Fruit fly (Drosophila melanogaster): Measurements from ENCODE around the gene Ndf.

Gene Ndf

DNA sequence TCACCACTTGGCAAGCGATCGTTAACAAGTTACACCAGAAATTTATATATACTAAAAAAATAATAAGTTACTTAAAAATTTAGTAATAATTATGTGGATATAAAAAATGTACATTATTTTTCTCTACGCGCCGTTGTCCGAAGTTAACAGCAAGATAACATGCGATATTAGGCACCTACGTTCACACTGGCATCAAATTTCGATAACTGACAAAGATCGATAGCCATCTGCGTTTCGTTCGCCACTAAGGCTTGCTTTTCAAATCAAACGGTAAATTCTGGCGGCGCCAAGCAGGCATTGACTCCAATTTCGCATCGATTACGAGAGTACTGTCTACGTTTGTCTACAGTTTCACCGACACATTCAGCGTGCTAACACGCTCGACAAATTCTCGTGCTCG lies 53.1 kb downstream of the Ndf start, which contains the start of gene Pen (continued):
- no peak for TF ChIP-seq CG12155 (GFP tag; optimal IDR thresholded peaks at IDR 0.05)
- TF ChIP-seq Optix (GFP tag; IDR thresholded peaks at IDR 0.05): no peak
- TF ChIP-seq zf30C (GFP tag; optimal IDR thresholded peaks at IDR 0.05): no peak
- no peak for TF ChIP-seq her (GFP tag; optimal IDR thresholded peaks at IDR 0.05)
- TF ChIP-seq CkIIα-i1 (GFP tag; IDR thresholded peaks at IDR 0.05): no peak
- no peak for TF ChIP-seq CG11247 (GFP tag; IDR thresholded peaks at IDR 0.05)
- no peak for TF ChIP-seq CG11696 (GFP tag; IDR thresholded peaks at IDR 0.05)
- no peak for TF ChIP-seq lab (GFP tag; optimal IDR thresholded peaks at IDR 0.05)
- TF ChIP-seq croc (GFP tag; conservative IDR thresholded peaks at IDR 0.05): no peak
- no peak for TF ChIP-seq ranshi (GFP tag; IDR thresholded peaks at IDR 0.05)
- TF ChIP-seq ken (GFP tag; IDR thresholded peaks at IDR 0.05): no peak
- TF ChIP-seq dysf (GFP tag; IDR thresholded peaks at IDR 0.05): no peak
- no peak for TF ChIP-seq CG11504 (tag; optimal IDR thresholded peaks at IDR 0.05)
- TF ChIP-seq mirr (GFP tag; optimal IDR thresholded peaks at IDR 0.05): no peak
- TF ChIP-seq CG6254 (GFP tag; optimal IDR thresholded peaks at IDR 0.05): no peak
- TF ChIP-seq CG10267 (tag; optimal IDR thresholded peaks at IDR 0.05): peak; percentile 24
- no peak for TF ChIP-seq CG31224 (GFP tag; IDR thresholded peaks at IDR 0.05)
- TF ChIP-seq CG32767 (GFP tag; IDR thresholded peaks at IDR 0.05): no peak
- TF ChIP-seq CG10462 (GFP tag; optimal IDR thresholded peaks at IDR 0.05): no peak
- peak; percentile 85 for TF ChIP-seq BEAF-32 (GFP tag; optimal IDR thresholded peaks at IDR 0.05)
- TF ChIP-seq eve (GFP tag; optimal IDR thresholded peaks at IDR 0.05): no peak
- TF ChIP-seq D19B (GFP tag; optimal IDR thresholded peaks at IDR 0.05): no peak
- TF ChIP-seq Pdp1 (GFP tag; optimal IDR thresholded peaks at IDR 0.05): no peak
- no peak for TF ChIP-seq yki (optimal IDR thresholded peaks at IDR 0.05)
- no peak for TF ChIP-seq Tbp (GFP tag; optimal IDR thresholded peaks at IDR 0.05)
- no peak for TF ChIP-seq twi (tag; optimal IDR thresholded peaks at IDR 0.05)
- TF ChIP-seq CG12299 (tag; optimal IDR thresholded peaks at IDR 0.05): no peak
- no peak for TF ChIP-seq CG12236 (GFP tag; optimal IDR thresholded peaks at IDR 0.05)
- no peak for TF ChIP-seq Mrtf (GFP tag; IDR thresholded peaks at IDR 0.05)
- no peak for TF ChIP-seq CG7786 (GFP tag; optimal IDR thresholded peaks at IDR 0.05)
- 0 out of 2 replicates have a peak, but pooled peaks have one; percentile 57 for TF ChIP-seq CG42726 (GFP tag; IDR thresholded peaks at IDR 0.05; ENCODE audit: partially characterized antibody)
- 0 out of 4 replicates have a peak, but pooled peaks have one; percentile 13 for TF ChIP-seq chinmo (GFP tag; IDR thresholded peaks at IDR 0.05; ENCODE audit: partially characterized antibody)
- TF ChIP-seq Deaf1 (tag; optimal IDR thresholded peaks at IDR 0.05): no peak
- TF ChIP-seq CG10565 (GFP tag; optimal IDR thresholded peaks at IDR 0.05): no peak
- TF ChIP-seq Awh (GFP tag; IDR thresholded peaks at IDR 0.05): no peak
- TF ChIP-seq hbn (GFP tag; IDR thresholded peaks at IDR 0.05; ENCODE audit: partially characterized antibody): peak; percentile 56; the same call in 1 of the 2 replicates
- TF ChIP-seq kay (GFP tag; optimal IDR thresholded peaks at IDR 0.05): no peak
- no peak for TF ChIP-seq CG8765 (GFP tag; IDR thresholded peaks at IDR 0.05)
- TF ChIP-seq ara (GFP tag; IDR thresholded peaks at IDR 0.05): no peak
- TF ChIP-seq slou (GFP tag; optimal IDR thresholded peaks at IDR 0.05): no peak
- TF ChIP-seq CG34224 (GFP tag; IDR thresholded peaks at IDR 0.05; ENCODE audit: partially characterized antibody): peak; percentile 53
- peak; percentile 35; the same call in 1 of the 3 replicates for TF ChIP-seq Doc3 (GFP tag; IDR thresholded peaks at IDR 0.05; ENCODE audit: partially characterized antibody)
- TF ChIP-seq fd64A (GFP tag; optimal IDR thresholded peaks at IDR 0.05): no peak
- no peak for TF ChIP-seq C15 (GFP tag; IDR thresholded peaks at IDR 0.05)
- no peak for TF ChIP-seq Hand (GFP tag; optimal IDR thresholded peaks at IDR 0.05)
- no peak for TF ChIP-seq Rx (GFP tag; IDR thresholded peaks at IDR 0.05)
- no peak for TF ChIP-seq Gsc (GFP tag; IDR thresholded peaks at IDR 0.05)
- TF ChIP-seq btn (GFP tag; optimal IDR thresholded peaks at IDR 0.05): no peak
- TF ChIP-seq gcm (GFP tag; optimal IDR thresholded peaks at IDR 0.05): no peak
- TF ChIP-seq Dbx (GFP tag; IDR thresholded peaks at IDR 0.05): no peak
- TF ChIP-seq CG8924 (tag; optimal IDR thresholded peaks at IDR 0.05): no peak
- no peak for TF ChIP-seq pum (GFP tag; optimal IDR thresholded peaks at IDR 0.05)
